Fruit fly (Drosophila melanogaster) whole organism, adult: Measurements from ENCODE around the gene CG17746.

ENCODE experiments used
- CG12768 ChIP-seq: fragments of 200-800 bp; sonication (Bioruptor generic); optimal IDR thresholded peaks from 2 replicates; lab custom pipeline; 2017; ENCODE audit warnings: missing biosample characterization, missing genetic modification characterization, mild to moderate bottlenecking, moderate library complexity, missing genetic modification reagents
- CG1620 ChIP-seq: fragments of 200-800 bp; sonication (Bioruptor generic); optimal IDR thresholded peaks from 2 replicates; lab custom pipeline; 2016; ENCODE audit warnings: missing biosample characterization, missing genetic modification characterization
- CG33017 ChIP-seq: fragments of 200-800 bp; sonication (Bioruptor generic); optimal IDR thresholded peaks from 2 replicates; lab custom pipeline; 2018; ENCODE audit warnings: missing biosample characterization, mild to moderate bottlenecking, missing genetic modification characterization, moderate library complexity
- CG7045 ChIP-seq: fragments of 200-800 bp; sonication (Bioruptor generic); optimal IDR thresholded peaks from 2 replicates; lab custom pipeline; 2017; ENCODE audit warnings: missing biosample characterization, mild to moderate bottlenecking, missing genetic modification characterization
- Hr96 ChIP-seq: fragments of 200-800 bp; sonication (Bioruptor generic); optimal IDR thresholded peaks from 2 replicates; lab custom pipeline; 2016; ENCODE audit warnings: missing biosample characterization, missing genetic modification characterization
- Mnt ChIP-seq: fragments of 200-800 bp; sonication (Bioruptor generic); optimal IDR thresholded peaks from 2 replicates; lab custom pipeline; 2016; ENCODE audit warnings: missing biosample characterization, mild to moderate bottlenecking, missing genetic modification characterization
- ovo ChIP-seq: fragments of 200-800 bp; sonication (Bioruptor generic); optimal IDR thresholded peaks from 2 replicates; lab custom pipeline; 2016; ENCODE audit warnings: missing biosample characterization, missing genetic modification characterization
- toe ChIP-seq: fragments of 200-800 bp; sonication (Bioruptor generic); optimal IDR thresholded peaks from 2 replicates; lab custom pipeline; 2016; ENCODE audit warnings: missing biosample characterization, missing genetic modification characterization

- TF ChIP-seq ovo (no peak), toe (GFP tag; lab: Kevin White, UChicago) (no peak), Mnt (GFP tag; lab: Kevin White, UChicago) (no peak), Hr96 (no peak), CG7045 (GFP tag; lab: Kevin White, UChicago) (no peak), CG1620 (no peak), CG12768 (GFP tag; lab: Kevin White, UChicago) (no peak), CG33017 (no peak)
Observed at dm6 chr3L:3250922-3251658, 11.7 kb upstream of the CG17746 start.
